Fruit fly (Drosophila melanogaster) whole organism, prepupa: ENCODE data around the gene mldr.

Source experiments
- Blimp-1 ChIP-seq: fragments of 200-800 bp; sonication (Bioruptor generic); optimal IDR thresholded peaks from 3 replicates; lab custom pipeline; 2017; ENCODE audit warnings: missing biosample characterization, missing genetic modification characterization, mild to moderate bottlenecking, moderate library complexity, missing genetic modification reagents
- CG10669 ChIP-seq: fragments of 200-800 bp; sonication (Bioruptor generic); optimal IDR thresholded peaks from 3 replicates; lab custom pipeline; 2018; ENCODE audit warnings: missing biosample characterization, mild to moderate bottlenecking, missing genetic modification characterization, moderate library complexity
- CG11902 ChIP-seq: fragments of 200-800 bp; sonication (Bioruptor generic); optimal IDR thresholded peaks from 3 replicates; lab custom pipeline; 2016; ENCODE audit warnings: missing biosample characterization, missing genetic modification characterization
- CG15336 ChIP-seq: fragments of 200-800 bp; sonication (Bioruptor generic); IDR thresholded peaks from 2 replicates; pipeline ENCODE4 v1.3.6; 2022; ENCODE audit warnings: missing biosample characterization, missing genetic modification characterization
- CG3032 ChIP-seq: fragments of 200-800 bp; optimal IDR thresholded peaks from 2 replicates; lab custom pipeline; 2019; ENCODE audit warnings: missing biosample characterization, mild to moderate bottlenecking, missing genetic modification characterization, moderate library complexity
- CG31627 ChIP-seq: fragments of 200-800 bp; sonication (Bioruptor generic); optimal IDR thresholded peaks from 3 replicates; lab custom pipeline; 2016; ENCODE audit warnings: missing biosample characterization, missing genetic modification characterization
- CG32006 ChIP-seq: fragments of 200-800 bp; sonication (Bioruptor generic); optimal IDR thresholded peaks from 3 replicates; lab custom pipeline; 2017; ENCODE audit warnings: missing biosample characterization, mild to moderate bottlenecking, missing genetic modification characterization
- CG34406 ChIP-seq: fragments of 200-800 bp; sonication (Bioruptor generic); optimal IDR thresholded peaks from 3 replicates; lab custom pipeline; 2016; ENCODE audit warnings: missing biosample characterization, missing genetic modification characterization
- CG3919 ChIP-seq: fragments of 200-800 bp; sonication (Bioruptor generic); optimal IDR thresholded peaks from 3 replicates; lab custom pipeline; 2016; ENCODE audit warnings: missing biosample characterization, missing genetic modification characterization
- CG6163 ChIP-seq: fragments of 200-800 bp; sonication (Bioruptor generic); IDR thresholded peaks from 3 replicates; pipeline ENCODE4 v1.3.6; 2022; ENCODE audit warnings: missing biosample characterization, missing genetic modification characterization
- CG6276 ChIP-seq: fragments of 200-800 bp; sonication (Bioruptor generic); optimal IDR thresholded peaks from 2 replicates; lab custom pipeline; 2017; ENCODE audit warnings: missing biosample characterization, mild to moderate bottlenecking, missing genetic modification characterization
- CG6792 ChIP-seq: fragments of 200-800 bp; sonication (Bioruptor generic); optimal IDR thresholded peaks from 3 replicates; lab custom pipeline; 2016; ENCODE audit warnings: missing biosample characterization, missing genetic modification characterization
- CG6808 ChIP-seq: fragments of 200-800 bp; sonication (Bioruptor generic); optimal IDR thresholded peaks from 3 replicates; lab custom pipeline; 2017; ENCODE audit warnings: missing biosample characterization, missing genetic modification characterization, mild to moderate bottlenecking, moderate library complexity, missing genetic modification reagents
- CG6854 ChIP-seq: fragments of 200-800 bp; sonication (Bioruptor generic); optimal IDR thresholded peaks from 2 replicates; lab custom pipeline; 2017; ENCODE audit warnings: missing biosample characterization, mild to moderate bottlenecking, missing genetic modification characterization
- CG8119 ChIP-seq: fragments of 200-800 bp; sonication (Bioruptor generic); IDR thresholded peaks from 3 replicates; pipeline ENCODE4 v1.3.6; 2022; ENCODE audit warnings: missing biosample characterization, missing genetic modification characterization
- CG8319 ChIP-seq: fragments of 200-800 bp; sonication (Bioruptor generic); optimal IDR thresholded peaks from 3 replicates; lab custom pipeline; 2016; ENCODE audit warnings: missing biosample characterization, missing genetic modification characterization
- CG8632 ChIP-seq: fragments of 200-800 bp; sonication (Bioruptor generic); optimal IDR thresholded peaks from 3 replicates; lab custom pipeline; 2016; ENCODE audit warnings: missing biosample characterization, missing genetic modification characterization
- Eip75B ChIP-seq: fragments of 200-800 bp; sonication (Bioruptor generic); optimal IDR thresholded peaks from 3 replicates; lab custom pipeline; 2016; ENCODE audit warnings: missing biosample characterization, missing genetic modification characterization
- Eip78C ChIP-seq: fragments of 200-800 bp; sonication (Bioruptor generic); peaks from one replicate; lab custom pipeline; 2016; ENCODE audit warnings: missing biosample characterization, missing genetic modification characterization
- Eip93F ChIP-seq: fragments of 200-800 bp; sonication (Bioruptor generic); optimal IDR thresholded peaks from 2 replicates; lab custom pipeline; 2016; ENCODE audit warnings: missing biosample characterization, mild to moderate bottlenecking, missing genetic modification characterization
- Ets21C ChIP-seq: fragments of 200-800 bp; sonication (Bioruptor generic); optimal IDR thresholded peaks from 3 replicates; lab custom pipeline; 2016; ENCODE audit warnings: missing biosample characterization, missing genetic modification characterization
- Ets96B ChIP-seq: fragments of 200-800 bp; optimal IDR thresholded peaks from 2 replicates; lab custom pipeline; 2019; ENCODE audit warnings: missing biosample characterization, mild to moderate bottlenecking, missing genetic modification characterization, moderate library complexity
- Gug ChIP-seq: fragments of 200-800 bp; sonication (Bioruptor generic); IDR thresholded peaks from 2 replicates; pipeline ENCODE4 v1.3.6; 2022; ENCODE audit warnings: missing biosample characterization, missing genetic modification characterization
- Hr38 ChIP-seq: sonication (Bioruptor generic); optimal IDR thresholded peaks from 2 replicates; lab custom pipeline; 2016; ENCODE audit warnings: missing biosample characterization, missing genetic modification characterization
- Hr39 ChIP-seq: fragments of 200-800 bp; sonication (Bioruptor generic); optimal IDR thresholded peaks from 2 replicates; lab custom pipeline; 2016; ENCODE audit warnings: missing biosample characterization, missing genetic modification characterization
- Hr4 ChIP-seq: fragments of 200-800 bp; sonication (Bioruptor generic); optimal IDR thresholded peaks from 3 replicates; lab custom pipeline; 2016; ENCODE audit warnings: missing biosample characterization, missing genetic modification characterization
- Met ChIP-seq: fragments of 200-800 bp; sonication (Bioruptor generic); optimal IDR thresholded peaks from 3 replicates; lab custom pipeline; 2016; ENCODE audit warnings: missing biosample characterization, missing genetic modification characterization
- OdsH ChIP-seq: fragments of 200-800 bp; sonication (Bioruptor generic); optimal IDR thresholded peaks from 3 replicates; lab custom pipeline; 2016; ENCODE audit warnings: missing biosample characterization, missing genetic modification characterization
- Smox ChIP-seq: fragments of 200-800 bp; sonication (Bioruptor generic); optimal IDR thresholded peaks from 3 replicates; lab custom pipeline; 2016; ENCODE audit warnings: missing biosample characterization, missing genetic modification characterization
- Sox15 ChIP-seq: fragments of 200-800 bp; sonication (Bioruptor generic); optimal IDR thresholded peaks from 3 replicates; lab custom pipeline; 2016; ENCODE audit warnings: missing biosample characterization, missing genetic modification characterization
- acj6 ChIP-seq: fragments of 200-800 bp; sonication (Bioruptor generic); optimal IDR thresholded peaks from 3 replicates; lab custom pipeline; 2016; ENCODE audit warnings: missing biosample characterization, missing genetic modification characterization
- cyc ChIP-seq: fragments of 200-800 bp; sonication (Bioruptor generic); optimal IDR thresholded peaks from 3 replicates; lab custom pipeline; 2016; ENCODE audit warnings: missing biosample characterization, missing genetic modification characterization
- dac ChIP-seq: fragments of 200-800 bp; sonication (Bioruptor generic); optimal IDR thresholded peaks from 2 replicates; lab custom pipeline; 2017; ENCODE audit warnings: missing biosample characterization, mild to moderate bottlenecking, missing genetic modification characterization
- dsx ChIP-seq: fragments of 200-800 bp; optimal IDR thresholded peaks from 3 replicates; lab custom pipeline; 2019; ENCODE audit warnings: missing biosample characterization, mild to moderate bottlenecking, missing genetic modification characterization, moderate library complexity; ENCODE audit not compliant: poor library complexity, severe bottlenecking
- eg ChIP-seq: fragments of 200-800 bp; sonication (Bioruptor generic); IDR thresholded peaks from 3 replicates; pipeline ENCODE4 v1.3.6; 2022; ENCODE audit warnings: missing biosample characterization, missing genetic modification characterization
- esn ChIP-seq: fragments of 200-800 bp; sonication (Bioruptor generic); optimal IDR thresholded peaks from 2 replicates; lab custom pipeline; 2016; ENCODE audit warnings: missing biosample characterization, mild to moderate bottlenecking, missing genetic modification characterization, moderate library complexity
- fd59A ChIP-seq: fragments of 200-800 bp; sonication (Bioruptor generic); optimal IDR thresholded peaks from 2 replicates; lab custom pipeline; 2017; ENCODE audit warnings: missing biosample characterization, mild to moderate bottlenecking, missing genetic modification characterization, missing genetic modification reagents
- fd85E ChIP-seq: fragments of 200-800 bp; sonication (Bioruptor generic); optimal IDR thresholded peaks from 3 replicates; lab custom pipeline; 2016; ENCODE audit warnings: missing biosample characterization, missing genetic modification characterization
- fkh ChIP-seq: fragments of 200-800 bp; sonication (Bioruptor generic); optimal IDR thresholded peaks from 3 replicates; lab custom pipeline; 2017; ENCODE audit warnings: missing biosample characterization, mild to moderate bottlenecking, missing genetic modification characterization, moderate library complexity
- lz ChIP-seq: fragments of 200-800 bp; sonication (Bioruptor generic); optimal IDR thresholded peaks from 3 replicates; lab custom pipeline; 2016; ENCODE audit warnings: missing biosample characterization, missing genetic modification characterization
- pdm3 ChIP-seq: fragments of 200-800 bp; sonication (Bioruptor generic); optimal IDR thresholded peaks from 3 replicates; lab custom pipeline; 2016; ENCODE audit warnings: missing biosample characterization, missing genetic modification characterization
- ss ChIP-seq, 2 experiments: fragments of 200-800 bp; sonication (Bioruptor generic); optimal IDR thresholded peaks; 2 replicates in 1 of 2; 3 replicates in 1 of 2; lab custom pipeline; 2017 to 2018; ENCODE audit warnings: mild to moderate bottlenecking in 2 of 2, missing biosample characterization in 2 of 2, missing genetic modification characterization in 2 of 2, moderate library complexity in 1 of 2
- svp ChIP-seq: fragments of 200-800 bp; sonication (Bioruptor generic); peaks from one replicate; lab custom pipeline; 2016; ENCODE audit warnings: missing biosample characterization, missing genetic modification characterization
- topi ChIP-seq: fragments of 200-800 bp; sonication (Bioruptor generic); optimal IDR thresholded peaks from 3 replicates; lab custom pipeline; 2016; ENCODE audit warnings: missing biosample characterization, missing genetic modification characterization
- vri ChIP-seq: fragments of 200-800 bp; sonication (Bioruptor generic); optimal IDR thresholded peaks from 3 replicates; lab custom pipeline; 2016; ENCODE audit warnings: missing biosample characterization, mild to moderate bottlenecking, missing genetic modification characterization

Gene mldr

dm6 chrX:6316858-6317474, 25.9 kb downstream of the mldr start (continued):
- TF ChIP-seq Eip93F: no peak
- TF ChIP-seq CG3919 (GFP tag; lab: Kevin White, UChicago): peak; percentile 60
- peak; percentile 42 for TF ChIP-seq CG3032 (tag; lab: Kevin White, UChicago)
- TF ChIP-seq pdm3 (GFP tag; lab: Kevin White, UChicago): peak; percentile 50
- TF ChIP-seq OdsH (GFP tag; lab: Kevin White, UChicago): peak; percentile 55
- peak; percentile 57 for TF ChIP-seq CG32006 (GFP tag; lab: Kevin White, UChicago)
- no peak for TF ChIP-seq CG8632 (GFP tag; lab: Kevin White, UChicago)
- TF ChIP-seq esn (GFP tag; lab: Kevin White, UChicago): peak; percentile 32
- peak; percentile 21 for TF ChIP-seq Smox (GFP tag; lab: Kevin White, UChicago)
- no peak for TF ChIP-seq CG6854 (GFP tag; lab: Kevin White, UChicago)
- TF ChIP-seq Hr38 (GFP tag; lab: Kevin White, UChicago): no peak
- TF ChIP-seq CG6163: peak; percentile 72
- peak; percentile 48 for TF ChIP-seq dsx (GFP tag; lab: Kevin White, UChicago)
- peak; percentile 23 for TF ChIP-seq CG34406 (GFP tag; lab: Kevin White, UChicago)
- no peak for TF ChIP-seq CG11902 (GFP tag; lab: Kevin White, UChicago)
- TF ChIP-seq lz: peak; percentile 29
- peak; percentile 37 for TF ChIP-seq CG6792 (GFP tag; lab: Kevin White, UChicago)
- peak; percentile 23 for TF ChIP-seq CG31627 (GFP tag; lab: Kevin White, UChicago)
- no peak for TF ChIP-seq fd85E (GFP tag; lab: Kevin White, UChicago)
- peak; percentile 31 for TF ChIP-seq acj6 (GFP tag; lab: Kevin White, UChicago)
- TF ChIP-seq CG8319: no peak
- peak; percentile 25 for TF ChIP-seq Hr39 (GFP tag; lab: Kevin White, UChicago)
- peak; percentile 64; the same call in 2 of the 3 replicates for TF ChIP-seq eg (GFP tag; lab: Robert Waterston, UW)
- peak; percentile 54; the same call in 2 of the 3 replicates for TF ChIP-seq CG8119
- TF ChIP-seq svp (GFP tag; lab: Kevin White, UChicago): peak; percentile 73

- TF ChIP-seq fd59A (GFP tag; lab: Kevin White, UChicago) (peak; percentile 93), acj6 (GFP tag; lab: Kevin White, UChicago) (peak; percentile 92), dsx (GFP tag; lab: Kevin White, UChicago) (peak; percentile 91), CG8632 (GFP tag; lab: Kevin White, UChicago) (peak; percentile 94), Hr39 (GFP tag; lab: Kevin White, UChicago) (peak; percentile 88), pdm3 (GFP tag; lab: Kevin White, UChicago) (peak; percentile 95), CG11902 (GFP tag; lab: Kevin White, UChicago) (peak; percentile 82), Met (GFP tag; lab: Kevin White, UChicago) (peak; percentile 95), CG8319 (peak; percentile 81), Eip75B (peak; percentile 96), Blimp-1 (GFP tag; lab: Kevin White, UChicago) (peak; percentile 86), Ets96B (tag; lab: Kevin White, UChicago) (peak; percentile 92), topi (GFP tag; lab: Kevin White, UChicago) (peak; percentile 93), vri (GFP tag; lab: Kevin White, UChicago) (peak; percentile 87), CG10669 (GFP tag; lab: Kevin White, UChicago) (peak; percentile 94), Smox (GFP tag; lab: Kevin White, UChicago) (peak; percentile 94), Sox15 (peak; percentile 82), Gug (GFP tag; lab: Robert Waterston, UW) (peak; percentile 73), cyc (GFP tag; lab: Kevin White, UChicago) (peak; percentile 88), eg (GFP tag; lab: Robert Waterston, UW) (peak; percentile 66), CG34406 (GFP tag; lab: Kevin White, UChicago) (peak; percentile 95), fkh (GFP tag; lab: Kevin White, UChicago) (peak; percentile 5), ss (GFP tag; optimal IDR thresholded peaks at IDR 0.05; lab: Kevin White, UChicago) (peak; percentile 93 to 95), Ets21C (GFP tag; lab: Kevin White, UChicago) (peak; percentile 86), CG6808 (GFP tag; lab: Kevin White, UChicago) (peak; percentile 95), CG3919 (GFP tag; lab: Kevin White, UChicago) (peak; percentile 95), CG31627 (GFP tag; lab: Kevin White, UChicago) (peak; percentile 88), Eip78C (peak; percentile 99), CG6276 (GFP tag; lab: Kevin White, UChicago) (peak; percentile 97), Eip93F (peak; percentile 65), CG3032 (tag; lab: Kevin White, UChicago) (peak; percentile 92), dac (GFP tag; lab: Kevin White, UChicago) (peak; percentile 90), CG15336 (GFP tag; lab: Robert Waterston, UW) (peak; percentile 92), fd85E (GFP tag; lab: Kevin White, UChicago) (peak; percentile 74), Hr4 (peak; percentile 95), CG6792 (GFP tag; lab: Kevin White, UChicago) (peak; percentile 95)
These were observed 39.4 kb downstream of the mldr start, which contains the start of gene CG42240 for dm6 chrX:6330369-6330949. Gene CG42240, plus strand, starts transcription at chrX:6330842.
